Fruit fly (Drosophila melanogaster) whole organism: ENCODE data around the gene Det.

Experiments used
- CG8478 ChIP-seq: fragments of >200 bp; optimal IDR thresholded peaks from 2 replicates; lab custom pipeline; 2018; ENCODE audit warnings: inconsistent platforms
- Dll ChIP-seq: fragments of >200 bp; optimal IDR thresholded peaks from 2 replicates; lab custom pipeline; 2017
- EcR ChIP-seq, 2 experiments: fragments of >200 bp; optimal IDR thresholded peaks; 2 replicates each; lab custom pipeline; 2017; ENCODE audit warnings: missing biosample characterization in 2 of 2, missing genetic modification characterization in 2 of 2, missing genetic modification reagents in 2 of 2
- pan ChIP-seq: fragments of >200 bp; optimal IDR thresholded peaks from 2 replicates; lab custom pipeline; 2017
- psq ChIP-seq: fragments of >200 bp; optimal IDR thresholded peaks from 2 replicates; lab custom pipeline; 2017
- usp ChIP-seq: fragments of >200 bp; optimal IDR thresholded peaks from 2 replicates; lab custom pipeline; 2017; ENCODE audit warnings: missing biosample characterization, missing genetic modification characterization, mixed read lengths

Det gene

DNA sequence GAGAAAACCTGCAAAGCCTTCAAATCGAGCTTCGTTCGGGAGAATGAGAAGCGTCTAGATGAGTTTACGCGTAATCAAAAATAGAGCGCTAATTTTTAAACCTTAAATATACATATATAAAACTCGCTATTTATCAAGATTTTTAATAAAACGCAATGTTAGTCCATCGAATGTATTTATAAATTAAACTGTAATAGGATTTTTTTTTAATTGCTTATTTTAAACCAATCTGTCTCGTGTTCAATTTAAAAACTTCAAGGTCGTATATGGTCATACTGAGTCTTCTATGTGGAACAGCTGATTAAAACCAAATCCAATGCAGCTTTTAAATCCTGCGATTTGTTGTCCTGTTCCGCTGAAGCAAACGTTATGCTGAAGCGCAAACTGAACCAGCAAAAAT is 820 bp downstream of the Det start, which contains the start of gene Smug:
Gene Smug (plus strand): TSS at position 301 of the 400 bp plus-strand sequence.
- no peak for TF ChIP-seq Dll (lab: Kevin White, UChicago)
- TF ChIP-seq CG8478 (lab: Kevin White, UChicago): no peak
- no peak for TF ChIP-seq psq
- TF ChIP-seq usp (GFP tag; lab: Kevin White, UChicago): no peak
- no peak for TF ChIP-seq pan (lab: Kevin White, UChicago)
- no peak for TF ChIP-seq EcR (GFP tag; optimal IDR thresholded peaks at IDR 0.05; lab: Kevin White, UChicago)

DNA sequence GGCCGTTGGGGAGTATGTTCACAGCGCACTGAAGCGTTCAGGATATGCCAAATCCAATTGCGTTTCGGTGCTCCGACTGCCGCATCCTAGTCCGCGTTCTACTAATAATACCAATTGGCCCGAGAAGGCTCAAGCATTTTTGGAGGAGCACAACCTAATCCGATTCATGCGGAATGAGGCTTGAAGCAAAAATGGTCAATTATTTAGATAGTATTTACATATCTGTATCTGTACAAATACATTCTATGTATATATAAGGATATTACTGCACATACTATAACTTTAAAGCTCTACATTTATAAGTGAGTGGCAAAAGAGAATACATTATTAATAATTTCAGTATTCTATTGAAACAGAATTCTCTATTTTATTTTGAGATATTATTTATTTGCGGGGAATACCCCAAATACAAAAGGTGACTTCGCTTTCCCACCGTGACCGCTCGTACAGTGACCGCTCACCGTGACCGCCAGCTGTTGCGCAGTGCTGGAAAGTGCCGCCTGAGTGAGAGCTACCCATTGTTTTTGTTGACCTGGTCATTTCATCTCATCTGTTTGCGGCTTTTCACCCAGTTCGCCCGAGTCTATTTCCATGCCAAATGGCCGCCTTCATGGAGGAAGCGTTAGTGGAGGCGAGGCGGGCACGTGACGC is 2.0 kb downstream of the Det start, which contains the start of gene CG5292:
Gene CG5292 (plus strand): TSS at position 486 of the 651 bp plus-strand sequence.
- TF ChIP-seq Dll (lab: Kevin White, UChicago): no peak
- TF ChIP-seq pan (lab: Kevin White, UChicago): no peak
- TF ChIP-seq EcR (GFP tag; optimal IDR thresholded peaks at IDR 0.05; lab: Kevin White, UChicago): no peak
- TF ChIP-seq usp (GFP tag; lab: Kevin White, UChicago): no peak
- TF ChIP-seq psq: no peak
- no peak for TF ChIP-seq CG8478 (lab: Kevin White, UChicago)

dm6 chr3R:17178140-17178539 is 28.7 kb downstream of the Det start:
- TF ChIP-seq Dll (lab: Kevin White, UChicago) (no peak), psq (no peak), usp (GFP tag; lab: Kevin White, UChicago) (no peak)

dm6 chr3R:17192009-17192408 is 42.5 kb downstream of the Det start:
- TF ChIP-seq EcR (GFP tag; optimal IDR thresholded peaks at IDR 0.05; lab: Kevin White, UChicago) (no peak), psq (no peak), Dll (lab: Kevin White, UChicago) (no peak), CG8478 (lab: Kevin White, UChicago) (no peak), pan (lab: Kevin White, UChicago) (no peak), usp (GFP tag; lab: Kevin White, UChicago) (no peak)

DNA sequence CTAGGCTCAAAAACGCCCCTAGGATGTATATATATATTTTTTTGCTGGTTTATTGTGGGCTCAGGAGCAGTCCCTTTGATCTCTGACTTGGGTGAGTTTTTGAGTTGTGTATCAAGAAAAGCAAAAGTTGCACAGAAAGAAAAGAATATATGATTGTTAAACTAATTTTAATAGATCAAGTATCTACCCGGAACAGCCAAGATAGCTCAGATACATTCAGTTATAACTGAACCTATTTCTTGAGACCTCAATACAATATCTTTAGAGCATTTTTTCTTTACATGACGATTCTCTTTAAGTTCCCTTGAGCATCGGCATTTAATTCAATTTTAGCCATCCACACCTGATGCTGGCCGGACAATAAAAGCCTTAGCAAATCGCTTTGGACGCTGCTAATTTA is 44.2 kb downstream of the Det start:
- no peak for TF ChIP-seq EcR (GFP tag; optimal IDR thresholded peaks at IDR 0.05; lab: Kevin White, UChicago)
- TF ChIP-seq Dll (lab: Kevin White, UChicago): no peak
- no peak for TF ChIP-seq psq
- TF ChIP-seq CG8478 (lab: Kevin White, UChicago): no peak
- TF ChIP-seq pan (lab: Kevin White, UChicago): no peak
- no peak for TF ChIP-seq usp (GFP tag; lab: Kevin White, UChicago)

dm6 chr3R:17197599-17197998 is 48.1 kb downstream of the Det start:
- TF ChIP-seq usp (GFP tag; lab: Kevin White, UChicago) (no peak), psq (no peak), CG8478 (lab: Kevin White, UChicago) (no peak), pan (lab: Kevin White, UChicago) (no peak), Dll (lab: Kevin White, UChicago) (no peak), EcR (GFP tag; optimal IDR thresholded peaks at IDR 0.05; lab: Kevin White, UChicago) (no peak)
